Worm (Caenorhabditis elegans): ENCODE measurements around the gene C34F6.12.

- no peak for TF ChIP-seq ceh-2 (tag; optimal IDR thresholded peaks at IDR 0.05)
- no peak for TF ChIP-seq ama-1 (optimal IDR thresholded peaks at IDR 0.05)
- TF ChIP-seq nfya-1 (tag; optimal IDR thresholded peaks at IDR 0.05), result no peak
- TF ChIP-seq dve-1 (tag; optimal IDR thresholded peaks at IDR 0.05), result no peak
- TF ChIP-seq sdc-2 (tag; optimal IDR thresholded peaks at IDR 0.05), result no peak
- TF ChIP-seq C38D4.7 (GFP tag; optimal IDR thresholded peaks at IDR 0.05), result no peak
- TF ChIP-seq sox-2 (GFP tag; IDR thresholded peaks at IDR 0.05), result no peak
- no peak for TF ChIP-seq npax-4 (tag; optimal IDR thresholded peaks at IDR 0.05)
- no peak for TF ChIP-seq ets-4 (tag; optimal IDR thresholded peaks at IDR 0.05)
Measured at ce11 chrX:11185498-11185897, 41.0 kb downstream of the C34F6.12 start, which contains the start of gene gnrr-7.

All from whole organism, late embryonic.